Fruit fly (Drosophila melanogaster): ENCODE results near the gene CG17028.

CG17028 gene

DNA sequence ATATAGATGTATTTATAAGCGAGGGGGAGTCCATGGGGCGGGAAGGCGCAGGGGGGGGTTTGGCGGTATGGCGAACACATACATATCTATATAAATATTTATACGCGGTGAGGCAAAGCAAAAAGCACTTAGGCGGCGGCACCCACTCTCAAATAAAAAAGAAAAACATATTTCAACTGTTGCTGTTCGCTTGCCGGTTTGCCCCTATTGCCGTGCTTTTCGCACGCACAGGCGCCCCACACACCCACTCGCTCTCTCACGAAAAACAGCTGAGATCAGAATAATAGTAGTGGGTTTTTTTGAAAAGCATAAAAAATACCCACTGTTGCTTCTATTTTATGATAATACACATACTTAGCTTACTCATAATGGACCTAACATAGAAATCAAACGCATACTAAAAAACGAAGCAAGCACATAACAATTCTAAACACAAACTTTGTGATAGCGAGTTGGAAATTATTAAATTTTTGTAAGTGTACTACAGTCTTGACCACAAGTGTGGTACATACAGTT is 22.9 kb downstream of the CG17028 start:
- TF ChIP-seq psq (optimal IDR thresholded peaks at IDR 0.05), result no peak
- no peak for TF ChIP-seq pan (optimal IDR thresholded peaks at IDR 0.05)

DNA sequence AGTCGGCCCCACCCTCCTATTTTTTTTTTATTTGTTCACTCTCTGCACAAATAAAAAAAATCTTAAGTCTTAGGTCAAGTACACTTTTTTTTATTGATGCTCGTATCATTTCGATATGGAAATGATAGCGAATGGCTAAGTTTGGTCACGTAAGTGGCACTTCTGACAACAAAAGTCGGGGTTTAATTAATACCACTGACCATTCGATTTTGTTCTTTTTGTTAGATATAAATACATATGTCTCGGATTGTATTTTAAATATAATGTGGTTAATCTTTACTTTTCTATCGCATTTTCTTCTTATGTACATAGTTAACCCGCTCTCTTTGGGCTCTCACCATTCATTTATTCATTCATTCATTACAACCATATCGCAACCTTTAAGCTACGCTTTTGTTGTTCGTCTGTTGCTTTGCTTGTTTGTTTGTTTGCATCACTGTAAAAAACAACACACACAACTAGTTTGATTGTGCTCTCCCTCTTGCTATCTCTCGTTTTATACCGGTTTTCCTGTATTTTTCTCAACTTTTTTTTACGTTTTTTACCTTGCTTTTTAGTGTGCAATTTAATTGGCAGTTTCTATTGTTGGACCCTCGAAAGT is 23.9 kb downstream of the CG17028 start:
- TF ChIP-seq Dll (optimal IDR thresholded peaks at IDR 0.05), result no peak
- no peak for TF ChIP-seq CG8478 (optimal IDR thresholded peaks at IDR 0.05)
- no peak for TF ChIP-seq usp (GFP tag; optimal IDR thresholded peaks at IDR 0.05)
- no peak for TF ChIP-seq psq (optimal IDR thresholded peaks at IDR 0.05)
- no peak for TF ChIP-seq EcR (GFP tag; optimal IDR thresholded peaks at IDR 0.05)
- no peak for TF ChIP-seq pan (optimal IDR thresholded peaks at IDR 0.05)

DNA sequence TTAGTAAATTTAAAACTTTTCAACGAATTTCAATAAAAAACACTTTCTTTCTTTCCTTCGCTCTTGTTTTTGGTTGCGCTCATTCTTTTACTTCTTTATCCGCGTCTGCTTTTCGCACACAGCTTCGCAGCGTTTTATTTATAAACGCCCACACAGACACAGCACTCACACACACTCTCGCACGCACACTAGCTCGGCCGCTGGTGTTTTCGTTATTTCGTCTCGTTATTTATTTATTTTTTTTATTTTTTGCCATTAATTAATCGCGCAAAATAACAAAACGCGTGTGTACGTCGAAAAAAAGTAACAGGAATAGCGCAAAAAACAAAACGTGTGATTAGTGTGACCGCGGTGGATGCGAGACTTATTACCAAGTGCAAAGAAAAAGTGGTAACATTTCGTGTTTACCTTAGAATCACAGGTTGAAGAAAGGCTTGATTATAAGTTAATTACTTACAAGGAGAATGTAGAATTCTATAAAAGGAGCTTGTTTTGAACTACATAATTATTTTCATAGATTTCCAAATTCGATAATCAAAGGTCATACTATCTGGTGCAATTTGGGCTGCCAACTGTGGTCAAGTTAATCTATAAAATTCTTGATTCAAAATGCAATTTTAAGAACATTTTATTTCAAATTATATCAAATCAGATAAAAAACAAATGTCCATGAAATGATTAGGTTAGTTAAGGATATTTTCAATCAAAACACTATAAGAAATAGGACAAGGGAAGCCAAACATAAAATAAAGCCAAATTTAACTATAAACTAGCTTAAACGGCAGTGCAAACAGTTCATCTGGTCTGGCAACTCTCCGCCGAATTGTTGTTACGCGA is 26.3 kb downstream of the CG17028 start, which contains the start of the genes hzg and mRpS31:
Gene hzg, minus strand, starts transcription at position 336 of the 837 bp plus-strand sequence.
Gene mRpS31, plus strand, starts transcription at position 793 of the 837 bp plus-strand sequence.
- TF ChIP-seq Dll (optimal IDR thresholded peaks at IDR 0.05) (no peak), CG8478 (optimal IDR thresholded peaks at IDR 0.05) (no peak), pan (optimal IDR thresholded peaks at IDR 0.05) (no peak), EcR (GFP tag; optimal IDR thresholded peaks at IDR 0.05) (no peak), usp (GFP tag; optimal IDR thresholded peaks at IDR 0.05) (no peak)

DNA sequence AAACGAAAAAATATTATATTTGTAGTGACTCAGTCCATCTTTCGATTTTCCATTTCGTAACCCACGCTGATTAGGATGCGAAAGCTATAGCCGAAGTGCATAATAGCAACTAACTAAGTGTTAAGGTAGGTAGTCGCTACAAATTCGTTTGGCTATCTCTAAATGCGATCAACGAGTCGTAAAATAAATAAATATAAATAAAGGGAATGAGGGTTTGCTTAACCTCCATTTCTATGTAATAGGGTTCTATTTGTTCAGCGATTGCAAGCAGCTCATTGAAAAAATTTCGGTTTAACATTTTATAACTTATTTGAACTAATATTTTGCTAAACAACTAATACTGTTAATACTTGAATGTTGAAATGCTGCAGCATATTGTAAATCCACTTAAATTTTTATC is 31.9 kb downstream of the CG17028 start:
- TF ChIP-seq psq (optimal IDR thresholded peaks at IDR 0.05) (no peak), CG8478 (optimal IDR thresholded peaks at IDR 0.05) (no peak), pan (optimal IDR thresholded peaks at IDR 0.05) (no peak), usp (GFP tag; optimal IDR thresholded peaks at IDR 0.05) (no peak), EcR (GFP tag; optimal IDR thresholded peaks at IDR 0.05) (no peak), Dll (optimal IDR thresholded peaks at IDR 0.05) (no peak)

DNA sequence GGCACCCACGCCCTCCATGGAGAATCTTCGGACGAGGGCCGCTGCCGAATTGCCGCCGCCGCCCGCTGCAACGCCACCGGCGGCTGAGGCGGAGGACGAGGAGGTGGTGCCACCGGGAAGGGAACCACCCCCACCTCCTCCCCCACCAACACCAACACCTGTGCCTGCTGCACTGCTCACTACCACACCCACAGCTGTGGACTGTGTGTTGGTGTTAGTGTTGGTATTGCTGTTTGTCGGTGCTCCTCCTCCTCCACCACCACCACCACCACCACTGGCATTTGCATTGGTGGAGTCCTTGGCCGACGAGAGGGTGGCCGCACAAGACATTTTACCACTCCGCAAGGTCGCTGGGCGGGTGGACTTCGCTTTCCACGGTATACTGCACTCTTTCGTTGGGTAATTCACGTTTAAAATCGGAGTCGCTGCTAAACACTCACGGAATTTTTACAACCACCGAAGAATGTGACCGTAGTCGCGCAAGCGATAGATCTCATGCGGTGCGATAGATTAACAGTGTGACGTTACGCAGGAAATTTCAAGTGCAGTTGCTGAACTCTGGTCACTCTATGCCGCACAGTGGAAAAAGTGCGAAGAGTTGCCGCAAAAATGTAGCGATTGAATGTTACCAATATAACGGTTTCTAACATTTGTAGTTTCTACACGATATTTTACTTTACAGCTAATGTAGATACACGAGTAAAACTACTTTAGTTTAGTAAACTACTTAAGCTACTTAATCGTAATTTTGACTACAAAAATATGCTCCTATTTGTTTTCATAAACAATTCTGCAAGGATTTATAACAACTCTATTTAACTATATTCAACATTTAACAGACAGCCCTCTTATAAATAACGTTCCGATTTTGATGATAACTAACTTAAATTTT is 33.2 kb downstream of the CG17028 start, which contains the start of gene mib1:
Gene mib1, minus strand, starts transcription at position 494 of the 892 bp plus-strand sequence.
- no peak for TF ChIP-seq psq (optimal IDR thresholded peaks at IDR 0.05)
- TF ChIP-seq CG8478 (optimal IDR thresholded peaks at IDR 0.05), result peak; percentile 3

DNA sequence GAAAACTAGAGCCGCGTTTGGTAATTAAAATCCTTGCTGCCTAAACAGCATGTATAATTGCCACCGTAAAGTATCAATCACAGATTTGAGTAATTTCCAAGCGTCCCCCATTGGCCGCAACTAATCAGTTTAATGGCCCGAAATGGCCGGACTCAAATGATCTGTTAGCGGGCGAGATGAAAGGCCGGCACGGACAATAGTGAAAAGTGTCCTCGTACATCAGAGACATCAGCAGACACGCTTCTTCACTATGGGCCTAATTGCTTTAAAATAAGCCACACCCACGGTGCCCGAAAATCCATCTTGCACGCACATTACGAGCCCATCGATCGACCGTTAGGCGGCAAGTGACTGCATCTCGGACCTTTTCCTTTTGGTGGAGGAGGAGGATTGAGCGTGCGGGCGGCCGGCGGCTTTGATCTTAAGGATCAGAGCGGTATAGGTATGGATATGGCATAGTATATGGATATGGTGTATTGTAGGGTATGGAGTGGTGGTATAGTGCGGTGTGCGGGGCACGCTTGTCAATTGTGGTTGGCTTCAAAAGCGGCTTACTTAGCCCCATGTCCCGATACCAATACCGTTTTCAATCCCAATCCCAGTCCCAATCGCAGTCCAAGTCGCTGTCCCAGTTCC is 34.1 kb downstream of the CG17028 start:
- TF ChIP-seq pan (optimal IDR thresholded peaks at IDR 0.05), result no peak
- no peak for TF ChIP-seq Dll (optimal IDR thresholded peaks at IDR 0.05)
- no peak for TF ChIP-seq usp (GFP tag; optimal IDR thresholded peaks at IDR 0.05)
- no peak for TF ChIP-seq CG8478 (optimal IDR thresholded peaks at IDR 0.05)
- no peak for TF ChIP-seq EcR (GFP tag; optimal IDR thresholded peaks at IDR 0.05)
- TF ChIP-seq psq (optimal IDR thresholded peaks at IDR 0.05), result no peak

DNA sequence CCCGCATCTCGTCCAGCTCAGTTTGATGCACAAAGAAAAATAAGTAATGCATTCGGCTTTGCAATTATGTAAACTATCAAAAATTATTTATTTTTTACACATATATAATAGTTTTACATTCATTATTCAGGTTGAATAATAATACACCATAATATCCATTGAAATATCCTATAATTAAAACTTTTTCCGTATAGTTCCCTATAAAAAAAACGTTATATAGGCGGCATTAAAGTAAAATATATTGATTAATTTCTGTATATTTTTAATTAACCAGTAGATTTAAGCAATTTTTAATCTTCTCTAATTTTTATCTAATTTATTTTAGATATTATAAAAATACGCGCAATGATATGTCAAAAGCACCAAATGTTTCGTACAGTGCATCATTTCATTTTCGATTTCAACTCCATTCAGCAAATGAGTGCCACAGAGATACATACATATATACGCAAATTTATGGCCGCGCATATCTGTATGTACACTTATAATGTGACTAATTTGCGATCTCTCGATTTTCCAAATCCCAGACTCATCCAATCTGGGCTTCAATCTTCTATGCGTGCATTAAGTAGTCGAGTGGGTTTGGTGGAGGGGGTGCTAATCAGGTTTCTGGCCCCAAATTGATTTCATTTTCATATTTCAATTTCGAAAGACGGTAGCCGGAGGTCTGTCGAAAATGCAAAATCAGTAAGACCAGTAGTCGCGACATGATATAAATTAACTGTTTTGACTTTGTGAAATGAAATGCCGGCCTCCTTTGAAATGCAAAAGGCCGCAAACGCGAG is 35.1 kb downstream of the CG17028 start:
- TF ChIP-seq EcR (GFP tag; optimal IDR thresholded peaks at IDR 0.05) (no peak), pan (optimal IDR thresholded peaks at IDR 0.05) (no peak), psq (optimal IDR thresholded peaks at IDR 0.05) (no peak), Dll (optimal IDR thresholded peaks at IDR 0.05) (no peak), usp (GFP tag; optimal IDR thresholded peaks at IDR 0.05) (no peak), CG8478 (optimal IDR thresholded peaks at IDR 0.05) (no peak)

DNA sequence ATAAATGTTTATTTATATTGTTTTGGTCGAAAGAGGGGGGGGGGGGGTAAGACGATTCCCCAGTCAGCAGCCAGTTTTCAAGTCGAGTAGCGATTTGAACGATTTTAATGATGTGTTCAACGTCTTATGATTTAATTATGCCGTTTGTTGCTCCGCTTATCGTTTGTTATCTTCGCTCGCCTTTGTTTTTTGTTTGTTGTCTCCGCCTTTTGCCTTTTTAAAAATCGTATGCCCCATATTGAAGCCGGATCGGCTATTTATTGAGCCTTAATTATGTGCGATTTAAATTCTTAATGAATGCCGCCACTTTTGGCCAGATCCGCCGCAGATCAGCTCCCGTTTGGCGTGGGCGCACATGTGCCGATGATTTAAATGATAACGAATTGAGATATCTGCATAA is 36.2 kb downstream of the CG17028 start:
- TF ChIP-seq pan (optimal IDR thresholded peaks at IDR 0.05), result no peak
- no peak for TF ChIP-seq EcR (GFP tag; optimal IDR thresholded peaks at IDR 0.05)
- no peak for TF ChIP-seq psq (optimal IDR thresholded peaks at IDR 0.05)
- TF ChIP-seq usp (GFP tag; optimal IDR thresholded peaks at IDR 0.05), result no peak
- TF ChIP-seq CG8478 (optimal IDR thresholded peaks at IDR 0.05), result no peak
- no peak for TF ChIP-seq Dll (optimal IDR thresholded peaks at IDR 0.05)

DNA sequence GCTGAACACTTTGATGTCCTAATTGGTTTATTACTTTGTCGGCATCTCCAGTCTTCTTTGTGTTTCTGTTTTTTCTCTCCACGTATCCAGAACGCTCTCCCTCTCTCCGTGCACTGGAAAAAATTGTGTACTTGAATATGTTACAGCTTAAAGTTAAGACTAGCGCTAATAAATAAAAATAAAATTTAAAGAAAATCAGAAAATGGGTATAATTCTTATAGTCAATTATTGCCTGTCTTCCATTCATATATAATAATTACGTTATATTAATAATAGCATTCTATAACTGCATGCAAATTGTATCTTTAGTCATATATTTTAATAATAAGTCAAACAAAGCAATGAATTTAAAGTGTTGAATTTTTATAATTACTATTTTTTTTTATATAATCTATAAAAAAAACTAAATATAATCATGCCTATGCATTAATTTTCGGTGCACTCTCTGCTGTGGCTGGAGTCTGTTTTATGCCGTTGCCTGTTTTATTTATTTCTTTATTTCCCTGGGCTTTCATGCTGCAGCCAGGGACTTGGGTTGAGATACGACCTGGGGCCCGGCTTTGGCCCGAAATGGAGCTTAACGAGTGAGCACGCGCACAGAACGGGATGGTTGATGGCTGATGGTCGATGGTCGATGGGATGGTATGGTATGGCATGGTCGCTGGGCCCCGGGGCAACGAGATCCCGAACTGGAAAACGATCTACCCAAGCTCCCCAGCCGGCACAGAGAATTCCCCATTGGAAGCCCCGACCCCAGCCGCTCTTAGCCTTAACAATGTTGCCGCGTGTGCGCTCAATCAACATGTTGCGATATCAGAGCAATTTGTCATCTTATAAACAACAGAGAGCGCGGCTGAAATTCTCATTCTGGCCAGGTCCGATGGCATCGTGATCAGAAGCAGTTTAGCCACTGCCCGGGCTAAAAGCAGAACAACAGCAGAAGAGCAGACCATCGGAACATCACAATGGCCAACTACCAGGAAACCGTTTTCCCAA is 37.7 kb downstream of the CG17028 start:
- no peak for TF ChIP-seq Dll (optimal IDR thresholded peaks at IDR 0.05)
- TF ChIP-seq EcR (GFP tag; optimal IDR thresholded peaks at IDR 0.05), result no peak
- TF ChIP-seq psq (optimal IDR thresholded peaks at IDR 0.05), result no peak
- no peak for TF ChIP-seq pan (optimal IDR thresholded peaks at IDR 0.05)
- TF ChIP-seq usp (GFP tag; optimal IDR thresholded peaks at IDR 0.05), result no peak
- TF ChIP-seq CG8478 (optimal IDR thresholded peaks at IDR 0.05), result no peak

DNA sequence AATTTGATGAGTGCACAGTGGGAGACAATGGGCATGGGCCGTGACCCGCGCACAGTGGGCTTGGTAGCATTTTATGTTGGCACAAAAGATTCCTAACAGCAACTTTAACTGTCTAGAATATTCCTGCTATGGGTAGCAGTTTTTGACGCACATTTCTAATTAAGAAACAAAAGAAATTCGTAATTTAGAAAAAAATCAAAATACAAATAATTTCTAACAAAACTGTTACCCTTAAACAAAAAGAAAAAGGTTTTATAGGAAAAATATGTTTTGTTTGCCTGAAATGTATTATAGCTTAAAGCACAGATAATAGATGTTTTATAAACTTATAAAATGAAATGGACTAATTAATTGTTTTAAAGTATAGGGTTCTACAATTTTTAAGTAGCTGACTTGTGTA is 38.6 kb downstream of the CG17028 start:
- TF ChIP-seq EcR (GFP tag; optimal IDR thresholded peaks at IDR 0.05) (no peak), pan (optimal IDR thresholded peaks at IDR 0.05) (no peak), Dll (optimal IDR thresholded peaks at IDR 0.05) (no peak), psq (optimal IDR thresholded peaks at IDR 0.05) (no peak), CG8478 (optimal IDR thresholded peaks at IDR 0.05) (no peak), usp (GFP tag; optimal IDR thresholded peaks at IDR 0.05) (no peak)

Measured in whole organism.